Fruit fly (Drosophila melanogaster) whole organism, adult: ENCODE results near the gene Ugt302E1.
A peak's percentile ranks its signal among the peaks of the same experiment; 100 is the strongest.

ENCODE experiments used
- CG11617 ChIP-seq: fragments of 200-800 bp; sonication (Bioruptor generic); optimal IDR thresholded peaks from 2 replicates; lab custom pipeline; 2017; ENCODE audit warnings: mild to moderate bottlenecking, missing biosample characterization, missing genetic modification reagents, missing genetic modification characterization
- CG12768 ChIP-seq: fragments of 200-800 bp; sonication (Bioruptor generic); optimal IDR thresholded peaks from 2 replicates; lab custom pipeline; 2017; ENCODE audit warnings: missing biosample characterization, missing genetic modification characterization, mild to moderate bottlenecking, moderate library complexity, missing genetic modification reagents
- CG14711 ChIP-seq: fragments of 200-800 bp; sonication (Bioruptor generic); optimal IDR thresholded peaks from 2 replicates; lab custom pipeline; 2018; ENCODE audit warnings: missing biosample characterization, mild to moderate bottlenecking, missing genetic modification characterization, moderate library complexity
- CG1620 ChIP-seq: fragments of 200-800 bp; sonication (Bioruptor generic); optimal IDR thresholded peaks from 2 replicates; lab custom pipeline; 2016; ENCODE audit warnings: missing biosample characterization, missing genetic modification characterization
- CG33017 ChIP-seq: fragments of 200-800 bp; sonication (Bioruptor generic); optimal IDR thresholded peaks from 2 replicates; lab custom pipeline; 2018; ENCODE audit warnings: missing biosample characterization, mild to moderate bottlenecking, missing genetic modification characterization, moderate library complexity
- CG5204 ChIP-seq: fragments of 200-800 bp; sonication (Bioruptor generic); optimal IDR thresholded peaks from 2 replicates; lab custom pipeline; 2016; ENCODE audit warnings: missing biosample characterization, missing genetic modification characterization
- CG7045 ChIP-seq: fragments of 200-800 bp; sonication (Bioruptor generic); optimal IDR thresholded peaks from 2 replicates; lab custom pipeline; 2017; ENCODE audit warnings: missing biosample characterization, mild to moderate bottlenecking, missing genetic modification characterization
- CG7101 ChIP-seq: fragments of 200-800 bp; sonication (Bioruptor generic); optimal IDR thresholded peaks from 2 replicates; lab custom pipeline; 2018; ENCODE audit warnings: missing biosample characterization, mild to moderate bottlenecking, missing genetic modification characterization, moderate library complexity
- Clk ChIP-seq: fragments of 200-800 bp; sonication (Bioruptor generic); optimal IDR thresholded peaks from 2 replicates; lab custom pipeline; 2017; ENCODE audit warnings: missing biosample characterization, missing genetic modification characterization
- Crg-1 ChIP-seq: fragments of 200-800 bp; sonication (Bioruptor generic); optimal IDR thresholded peaks from 2 replicates; lab custom pipeline; 2016; ENCODE audit warnings: missing biosample characterization, missing genetic modification characterization
- Hr96 ChIP-seq: fragments of 200-800 bp; sonication (Bioruptor generic); optimal IDR thresholded peaks from 2 replicates; lab custom pipeline; 2016; ENCODE audit warnings: missing biosample characterization, missing genetic modification characterization
- Mnt ChIP-seq: fragments of 200-800 bp; sonication (Bioruptor generic); optimal IDR thresholded peaks from 2 replicates; lab custom pipeline; 2016; ENCODE audit warnings: missing biosample characterization, mild to moderate bottlenecking, missing genetic modification characterization
- bab1 ChIP-seq: fragments of 200-800 bp; sonication (Bioruptor generic); optimal IDR thresholded peaks from 3 replicates; lab custom pipeline; 2019; ENCODE audit warnings: missing biosample characterization, mild to moderate bottlenecking, missing genetic modification characterization, moderate library complexity
- cic ChIP-seq: fragments of 200-800 bp; sonication (Bioruptor generic); optimal IDR thresholded peaks from 2 replicates; lab custom pipeline; 2017; ENCODE audit warnings: missing biosample characterization, mild to moderate bottlenecking, missing genetic modification characterization, moderate library complexity
- cnc ChIP-seq, 2 experiments: fragments of >200 bp; optimal IDR thresholded peaks; 2 replicates each; lab custom pipeline; 2017
- kay ChIP-seq: fragments of 200-800 bp; sonication (Bioruptor generic); peaks from one replicate; lab custom pipeline; 2016; ENCODE audit warnings: missing biosample characterization, missing genetic modification characterization, borderline replicate concordance
- ovo ChIP-seq: fragments of 200-800 bp; sonication (Bioruptor generic); optimal IDR thresholded peaks from 2 replicates; lab custom pipeline; 2016; ENCODE audit warnings: missing biosample characterization, missing genetic modification characterization
- pad ChIP-seq: fragments of 200-800 bp; sonication (Bioruptor generic); optimal IDR thresholded peaks from 3 replicates; lab custom pipeline; 2017; ENCODE audit warnings: missing biosample characterization, missing genetic modification characterization, mild to moderate bottlenecking, moderate library complexity, missing genetic modification reagents
- tj ChIP-seq: fragments of 200-800 bp; sonication (Bioruptor generic); optimal IDR thresholded peaks from 3 replicates; lab custom pipeline; 2017; ENCODE audit warnings: missing biosample characterization, mild to moderate bottlenecking, missing genetic modification characterization, moderate library complexity
- toe ChIP-seq: fragments of 200-800 bp; sonication (Bioruptor generic); optimal IDR thresholded peaks from 2 replicates; lab custom pipeline; 2016; ENCODE audit warnings: missing biosample characterization, missing genetic modification characterization

Ugt302E1 gene

DNA sequence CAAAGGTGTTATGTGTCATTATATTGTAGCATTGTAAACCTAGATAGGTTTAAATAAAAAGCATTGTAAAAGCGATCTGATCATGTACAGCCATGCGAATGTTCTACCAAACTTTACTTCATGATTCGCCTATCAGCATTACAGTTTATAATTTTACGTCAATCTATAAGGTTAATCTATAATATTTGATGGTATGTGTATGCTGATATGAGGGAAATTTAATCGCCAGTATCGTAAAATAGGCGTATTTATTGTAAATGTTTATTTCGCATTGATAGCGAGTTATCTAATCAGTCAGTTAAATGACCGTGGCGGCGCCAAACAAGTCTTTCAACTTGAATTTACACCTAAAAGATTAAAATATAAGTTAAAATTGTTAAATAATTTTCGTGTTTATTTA, 23.2 kb downstream of the Ugt302E1 start:
- TF ChIP-seq CG7045 (GFP tag; lab: Kevin White, UChicago) = no peak
- TF ChIP-seq ovo (GFP tag; lab: Kevin White, UChicago) = no peak
- no peak for TF ChIP-seq CG12768 (GFP tag; lab: Kevin White, UChicago)
- TF ChIP-seq CG7101 = no peak
- no peak for TF ChIP-seq Crg-1 (GFP tag; lab: Kevin White, UChicago)
- no peak for TF ChIP-seq cic
- TF ChIP-seq Hr96 = no peak
- TF ChIP-seq Mnt = no peak
- TF ChIP-seq CG33017 (tag; lab: Kevin White, UChicago) = no peak
- TF ChIP-seq pad (GFP tag; lab: Kevin White, UChicago) = no peak
- TF ChIP-seq Clk (GFP tag; lab: Kevin White, UChicago) = no peak
- no peak for TF ChIP-seq CG14711 (tag; lab: Kevin White, UChicago)
- no peak for TF ChIP-seq CG1620 (GFP tag; lab: Kevin White, UChicago)
- TF ChIP-seq CG5204 (GFP tag; lab: Kevin White, UChicago) = no peak

- peak; percentile 12 for TF ChIP-seq CG5204 (GFP tag; lab: Kevin White, UChicago)
- peak; percentile 36 for TF ChIP-seq CG14711 (tag; lab: Kevin White, UChicago)
- TF ChIP-seq CG1620 (GFP tag; lab: Kevin White, UChicago) = no peak
- TF ChIP-seq CG12768 (GFP tag; lab: Kevin White, UChicago) = peak; percentile 66
- no peak for TF ChIP-seq toe (GFP tag; lab: Kevin White, UChicago)
- peak; percentile 9 for TF ChIP-seq CG11617 (GFP tag; lab: Kevin White, UChicago)
- peak; percentile 59 for TF ChIP-seq kay (GFP tag; lab: Kevin White, UChicago)
- peak; percentile 49 for TF ChIP-seq CG7045 (GFP tag; lab: Kevin White, UChicago)
- no peak for TF ChIP-seq ovo (GFP tag; lab: Kevin White, UChicago)
- peak; percentile 53 for TF ChIP-seq CG7101
- TF ChIP-seq cic = peak; percentile 60
- peak; percentile 2 for TF ChIP-seq Mnt
- peak; percentile 33 for TF ChIP-seq CG33017 (tag; lab: Kevin White, UChicago)
Measured at dm6 chr3R:11178300-11178699, 23.9 kb downstream of the Ugt302E1 start.

dm6 chr3R:11195792-11196191, 41.4 kb downstream of the Ugt302E1 start, which contains the start of gene CG18577:
CG18577 (plus strand) TSS chr3R:11196092.
- TF ChIP-seq Mnt = no peak
- TF ChIP-seq cic = peak; percentile 80
- TF ChIP-seq CG33017 (tag; lab: Kevin White, UChicago) = no peak
- no peak for TF ChIP-seq toe (GFP tag; lab: Kevin White, UChicago)

- TF ChIP-seq cnc (optimal IDR thresholded peaks at IDR 0.05; lab: Kevin White, UChicago) = no peak
- peak; percentile 96 for TF ChIP-seq CG14711 (tag; lab: Kevin White, UChicago)
- peak; percentile 94 for TF ChIP-seq CG5204 (GFP tag; lab: Kevin White, UChicago)
- TF ChIP-seq Clk (GFP tag; lab: Kevin White, UChicago) = peak; percentile 98
- peak; percentile 83 for TF ChIP-seq toe (GFP tag; lab: Kevin White, UChicago)
- TF ChIP-seq kay (GFP tag; lab: Kevin White, UChicago) = peak; percentile 96
- TF ChIP-seq CG7045 (GFP tag; lab: Kevin White, UChicago) = peak; percentile 100
- peak; percentile 98 for TF ChIP-seq cic
- no peak for TF ChIP-seq Mnt
- peak; percentile 98 for TF ChIP-seq CG7101
- TF ChIP-seq Hr96 = peak; percentile 89
- peak; percentile 98 for TF ChIP-seq CG11617 (GFP tag; lab: Kevin White, UChicago)
- TF ChIP-seq Crg-1 (GFP tag; lab: Kevin White, UChicago) = peak; percentile 80
- TF ChIP-seq ovo (GFP tag; lab: Kevin White, UChicago) = peak; percentile 88
- peak; percentile 89 for TF ChIP-seq tj (GFP tag; lab: Kevin White, UChicago)
- TF ChIP-seq CG12768 (GFP tag; lab: Kevin White, UChicago) = peak; percentile 99
- peak; percentile 93 for TF ChIP-seq pad (GFP tag; lab: Kevin White, UChicago)
- peak; percentile 97 for TF ChIP-seq CG33017 (tag; lab: Kevin White, UChicago)
- TF ChIP-seq CG1620 (GFP tag; lab: Kevin White, UChicago) = peak; percentile 84
- TF ChIP-seq bab1 = peak; percentile 95
Measured at dm6 chr3R:11196648-11197388, 42.4 kb downstream of the Ugt302E1 start.

DNA sequence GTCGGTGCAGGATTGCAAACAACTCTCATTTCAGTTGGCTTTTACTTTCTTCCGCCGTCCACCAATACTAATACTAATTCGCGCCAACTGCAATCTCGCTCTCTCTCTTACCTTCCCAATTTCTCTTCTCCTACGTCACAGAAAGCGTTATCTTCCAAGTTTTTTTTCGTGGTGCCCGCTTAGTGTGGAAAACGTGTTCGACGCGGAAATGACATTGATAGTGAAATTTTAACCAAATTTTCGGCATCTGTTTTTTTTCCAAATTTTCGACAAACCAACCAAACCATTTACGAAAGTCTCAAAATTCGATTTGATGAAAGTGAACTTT, 42.9 kb downstream of the Ugt302E1 start, which contains the start of gene cu:
Gene cu (plus strand): TSS at position 204 of the 328 bp plus-strand sequence.
- TF ChIP-seq tj (GFP tag; lab: Kevin White, UChicago) (no peak), Crg-1 (GFP tag; lab: Kevin White, UChicago) (no peak), CG33017 (tag; lab: Kevin White, UChicago) (no peak), cic (no peak), Mnt (peak; percentile 83)

dm6 chr3R:11198062-11198472, 43.6 kb downstream of the Ugt302E1 start:
- no peak for TF ChIP-seq CG5204 (GFP tag; lab: Kevin White, UChicago)
- no peak for TF ChIP-seq Clk (GFP tag; lab: Kevin White, UChicago)
- TF ChIP-seq CG1620 (GFP tag; lab: Kevin White, UChicago) = no peak
- no peak for TF ChIP-seq CG11617 (GFP tag; lab: Kevin White, UChicago)
- no peak for TF ChIP-seq ovo (GFP tag; lab: Kevin White, UChicago)
- peak; percentile 81 for TF ChIP-seq tj (GFP tag; lab: Kevin White, UChicago)
- no peak for TF ChIP-seq CG14711 (tag; lab: Kevin White, UChicago)
- TF ChIP-seq CG7045 (GFP tag; lab: Kevin White, UChicago) = peak; percentile 9
- TF ChIP-seq bab1 = peak; percentile 55
- TF ChIP-seq Mnt = peak; percentile 95
- no peak for TF ChIP-seq cnc (optimal IDR thresholded peaks at IDR 0.05; lab: Kevin White, UChicago)
- peak; percentile 68 for TF ChIP-seq kay (GFP tag; lab: Kevin White, UChicago)
- no peak for TF ChIP-seq CG7101
- peak; percentile 92 for TF ChIP-seq cic
- TF ChIP-seq CG12768 (GFP tag; lab: Kevin White, UChicago) = no peak
- TF ChIP-seq Crg-1 (GFP tag; lab: Kevin White, UChicago) = no peak
- TF ChIP-seq Hr96 = no peak
- peak; percentile 50 for TF ChIP-seq pad (GFP tag; lab: Kevin White, UChicago)
- no peak for TF ChIP-seq CG33017 (tag; lab: Kevin White, UChicago)
- no peak for TF ChIP-seq toe (GFP tag; lab: Kevin White, UChicago)
